Fruit fly (Drosophila melanogaster) whole organism, embryonic: ENCODE measurements around the gene CG4278.
A peak's percentile ranks its signal among the peaks of the same experiment; 100 is the strongest.

Source experiments
- BEAF-32 ChIP-seq: fragments of 200-800 bp; sonication (Bioruptor generic); optimal IDR thresholded peaks from 3 replicates; lab custom pipeline; 2017; ENCODE audit warnings: missing biosample characterization, missing genetic modification characterization, mild to moderate bottlenecking, moderate library complexity, missing genetic modification reagents
- CG12659 ChIP-seq: fragments of 200-800 bp; sonication (Bioruptor generic); optimal IDR thresholded peaks from 3 replicates; lab custom pipeline; 2017; ENCODE audit warnings: mild to moderate bottlenecking, missing biosample characterization, missing genetic modification reagents, missing genetic modification characterization
- CG13424 ChIP-seq: fragments of 200-800 bp; sonication (Bioruptor generic); optimal IDR thresholded peaks from 2 replicates; lab custom pipeline; 2019; ENCODE audit warnings: missing biosample characterization, mild to moderate bottlenecking, missing genetic modification characterization, moderate library complexity
- CG14667 ChIP-seq: fragments of 200-800 bp; sonication (Bioruptor generic); IDR thresholded peaks from 2 replicates; pipeline ENCODE4 v1.3.6; 2022; ENCODE audit warnings: missing biosample characterization, missing genetic modification characterization
- CG17186 ChIP-seq: fragments of 200-800 bp; sonication (Bioruptor generic); optimal IDR thresholded peaks from 3 replicates; lab custom pipeline; 2017; ENCODE audit warnings: missing biosample characterization, missing genetic modification reagents, missing genetic modification characterization
- CG17359 ChIP-seq: fragments of 200-800 bp; sonication (Bioruptor generic); optimal IDR thresholded peaks from 3 replicates; lab custom pipeline; 2018; ENCODE audit warnings: missing biosample characterization, mild to moderate bottlenecking, missing genetic modification characterization, moderate library complexity
- CG17612 ChIP-seq: fragments of 200-800 bp; sonication (Bioruptor generic); IDR thresholded peaks from 2 replicates; pipeline ENCODE4 v1.3.6; 2022; ENCODE audit warnings: missing biosample characterization, missing genetic modification characterization
- CG17829 ChIP-seq: fragments of 200-800 bp; optimal IDR thresholded peaks from 2 replicates; lab custom pipeline; 2019; ENCODE audit warnings: missing biosample characterization, mild to moderate bottlenecking, missing genetic modification characterization, moderate library complexity
- CG31365 ChIP-seq: fragments of 200-800 bp; sonication (Bioruptor generic); optimal IDR thresholded peaks from 2 replicates; lab custom pipeline; 2018; ENCODE audit warnings: missing biosample characterization, mild to moderate bottlenecking, missing genetic modification characterization
- CG31441 ChIP-seq: fragments of 200-800 bp; sonication (Bioruptor generic); IDR thresholded peaks from 2 replicates; pipeline ENCODE4 v1.3.6; 2022; ENCODE audit warnings: missing biosample characterization, missing genetic modification characterization
- CG32767 ChIP-seq: fragments of 200-800 bp; sonication (Bioruptor generic); IDR thresholded peaks from 2 replicates; pipeline ENCODE4 v1.3.6; 2022; ENCODE audit warnings: missing biosample characterization, missing genetic modification characterization
- CG34422 ChIP-seq: fragments of 200-800 bp; sonication (Bioruptor generic); IDR thresholded peaks from 3 replicates; pipeline ENCODE4 v1.3.6; 2022; ENCODE audit warnings: missing biosample characterization, missing genetic modification characterization
- CG4617 ChIP-seq: fragments of 200-800 bp; sonication (Bioruptor generic); optimal IDR thresholded peaks from 3 replicates; lab custom pipeline; 2016; ENCODE audit warnings: missing biosample characterization, missing genetic modification characterization, borderline replicate concordance
- CG7839 ChIP-seq: fragments of 200-800 bp; sonication (Bioruptor generic); optimal IDR thresholded peaks from 3 replicates; lab custom pipeline; 2018; ENCODE audit warnings: missing biosample characterization, mild to moderate bottlenecking, missing genetic modification characterization, moderate library complexity
- CG7928 ChIP-seq: fragments of 200-800 bp; sonication (Bioruptor generic); optimal IDR thresholded peaks from 2 replicates; lab custom pipeline; 2017; ENCODE audit warnings: missing biosample characterization, mild to moderate bottlenecking, missing genetic modification characterization
- CG8478 ChIP-seq: fragments of >200 bp; optimal IDR thresholded peaks from 2 replicates; lab custom pipeline; 2018
- CG8924 ChIP-seq: fragments of 200-800 bp; optimal IDR thresholded peaks from 3 replicates; lab custom pipeline; 2019; ENCODE audit warnings: missing biosample characterization, mild to moderate bottlenecking, missing genetic modification characterization, moderate library complexity
- CG9817 ChIP-seq: fragments of 200-800 bp; sonication (Bioruptor generic); optimal IDR thresholded peaks from 2 replicates; lab custom pipeline; 2018; ENCODE audit warnings: missing biosample characterization, mild to moderate bottlenecking, missing genetic modification characterization, moderate library complexity
- Dek ChIP-seq: fragments of 200-800 bp; sonication (Bioruptor generic); optimal IDR thresholded peaks from 3 replicates; lab custom pipeline; 2019; ENCODE audit warnings: missing biosample characterization, mild to moderate bottlenecking, missing genetic modification characterization, moderate library complexity
- Dip3 ChIP-seq: fragments of 200-800 bp; sonication (Bioruptor generic); optimal IDR thresholded peaks from 3 replicates; lab custom pipeline; 2016; ENCODE audit warnings: missing biosample characterization, missing genetic modification characterization
- HHEX ChIP-seq: fragments of 200-800 bp; sonication (Bioruptor generic); optimal IDR thresholded peaks from 3 replicates; lab custom pipeline; 2017; ENCODE audit warnings: missing biosample characterization, mild to moderate bottlenecking, missing genetic modification characterization, missing genetic modification reagents
- Hmr ChIP-seq: fragments of 200-800 bp; sonication (Bioruptor generic); optimal IDR thresholded peaks from 3 replicates; lab custom pipeline; 2017; ENCODE audit warnings: mild to moderate bottlenecking, missing biosample characterization, missing genetic modification reagents, missing genetic modification characterization
- Hr51 ChIP-seq, 2 experiments: fragments of 200-800 bp; sonication (Bioruptor generic); optimal IDR thresholded peaks; 2 replicates in 1 of 2; 3 replicates in 1 of 2; lab custom pipeline; 2016 to 2018; ENCODE audit warnings: missing biosample characterization in 2 of 2, missing genetic modification characterization in 2 of 2, mild to moderate bottlenecking in 1 of 2, moderate library complexity in 1 of 2
- Hsf ChIP-seq: fragments of 200-800 bp; sonication (Bioruptor generic); optimal IDR thresholded peaks from 3 replicates; lab custom pipeline; 2016; ENCODE audit warnings: missing biosample characterization, missing genetic modification characterization
- Oli ChIP-seq: fragments of 200-800 bp; sonication (Bioruptor generic); optimal IDR thresholded peaks from 2 replicates; lab custom pipeline; 2018; ENCODE audit warnings: missing biosample characterization, mild to moderate bottlenecking, missing genetic modification characterization, moderate library complexity
- Rx ChIP-seq: fragments of 200-800 bp; sonication (Bioruptor generic); IDR thresholded peaks from 2 replicates; pipeline ENCODE4 v1.3.6; 2022; ENCODE audit warnings: missing biosample characterization, missing genetic modification characterization
- Spps ChIP-seq: fragments of 200-800 bp; sonication (Bioruptor generic); optimal IDR thresholded peaks from 2 replicates; lab custom pipeline; 2018; ENCODE audit warnings: missing biosample characterization, mild to moderate bottlenecking, missing genetic modification characterization
- YL-1 ChIP-seq: fragments of 200-800 bp; sonication (Bioruptor generic); optimal IDR thresholded peaks from 3 replicates; lab custom pipeline; 2017; ENCODE audit warnings: missing biosample characterization, mild to moderate bottlenecking, missing genetic modification characterization
- ci ChIP-seq: fragments of 200-800 bp; sonication (Bioruptor generic); IDR thresholded peaks from 3 replicates; pipeline ENCODE4 v1.3.6; 2022; ENCODE audit warnings: missing biosample characterization, missing genetic modification characterization
- da ChIP-seq: fragments of 200-800 bp; sonication (Bioruptor generic); optimal IDR thresholded peaks from 2 replicates; lab custom pipeline; 2016; ENCODE audit warnings: missing biosample characterization, missing genetic modification characterization
- dan ChIP-seq: fragments of 200-800 bp; sonication (Bioruptor generic); IDR thresholded peaks from 2 replicates; pipeline ENCODE4 v1.3.6; 2022; ENCODE audit warnings: missing biosample characterization, missing genetic modification characterization
- emc ChIP-seq: fragments of 200-800 bp; sonication (Bioruptor generic); optimal IDR thresholded peaks from 2 replicates; lab custom pipeline; 2016; ENCODE audit warnings: missing biosample characterization, missing genetic modification characterization
- fru ChIP-seq: fragments of >200 bp; optimal IDR thresholded peaks from 2 replicates; lab custom pipeline; 2017
- gcm ChIP-seq: fragments of 200-800 bp; sonication (Bioruptor generic); optimal IDR thresholded peaks from 2 replicates; lab custom pipeline; 2019; ENCODE audit warnings: missing biosample characterization, mild to moderate bottlenecking, missing genetic modification characterization, moderate library complexity
- gsb ChIP-seq: fragments of 200-800 bp; sonication (Bioruptor generic); IDR thresholded peaks from 2 replicates; pipeline ENCODE4 v1.3.6; 2022; ENCODE audit warnings: missing biosample characterization, missing genetic modification characterization
- hb ChIP-seq: fragments of 200-800 bp; sonication (Bioruptor generic); IDR thresholded peaks from 3 replicates; pipeline ENCODE4 v1.3.6; 2022; ENCODE audit warnings: missing biosample characterization, missing genetic modification characterization; ENCODE audit not compliant: partially characterized antibody
- hbn ChIP-seq: fragments of 200-800 bp; sonication (Bioruptor generic); IDR thresholded peaks from 2 replicates; pipeline ENCODE4 v1.3.6; 2022; ENCODE audit warnings: missing biosample characterization, missing genetic modification characterization; ENCODE audit not compliant: partially characterized antibody
- ken ChIP-seq: fragments of 200-800 bp; sonication (Bioruptor generic); IDR thresholded peaks from 3 replicates; pipeline ENCODE4 v1.3.6; 2022; ENCODE audit warnings: missing biosample characterization, missing genetic modification characterization
- klu ChIP-seq: fragments of 200-800 bp; sonication (Bioruptor generic); IDR thresholded peaks from 2 replicates; pipeline ENCODE4 v1.3.6; 2022; ENCODE audit warnings: missing biosample characterization, missing genetic modification characterization
- lmd ChIP-seq: fragments of 200-800 bp; sonication (Bioruptor generic); IDR thresholded peaks from 2 replicates; pipeline ENCODE4 v1.3.6; 2022; ENCODE audit warnings: missing biosample characterization, missing genetic modification characterization
- luna ChIP-seq: fragments of 200-800 bp; sonication (Bioruptor generic); optimal IDR thresholded peaks from 2 replicates; lab custom pipeline; 2016; ENCODE audit warnings: missing biosample characterization, missing genetic modification characterization
- mld ChIP-seq: fragments of 200-800 bp; sonication (Bioruptor generic); IDR thresholded peaks from 3 replicates; pipeline ENCODE4 v1.3.6; 2022; ENCODE audit warnings: missing biosample characterization, missing genetic modification characterization; ENCODE audit not compliant: partially characterized antibody
- odd ChIP-seq: fragments of 200-800 bp; sonication (Bioruptor generic); optimal IDR thresholded peaks from 2 replicates; lab custom pipeline; 2017; ENCODE audit warnings: missing biosample characterization, mild to moderate bottlenecking, missing genetic modification characterization
- otp ChIP-seq: fragments of 200-800 bp; sonication (Bioruptor generic); IDR thresholded peaks from 3 replicates; pipeline ENCODE4, ENCODE4 v1.3.6; 2022; ENCODE audit warnings: missing biosample characterization, missing genetic modification characterization
- peb ChIP-seq: fragments of 200-800 bp; sonication (Bioruptor generic); IDR thresholded peaks from 2 replicates; pipeline ENCODE4 v1.3.6; 2022; ENCODE audit warnings: missing biosample characterization, missing genetic modification characterization
- pfk ChIP-seq: fragments of 200-800 bp; sonication (Bioruptor generic); optimal IDR thresholded peaks from 2 replicates; lab custom pipeline; 2018; ENCODE audit warnings: missing biosample characterization, mild to moderate bottlenecking, missing genetic modification characterization, moderate library complexity
- sob ChIP-seq: fragments of 200-800 bp; sonication (Bioruptor generic); IDR thresholded peaks from 2 replicates; pipeline ENCODE4 v1.3.6; 2022; ENCODE audit warnings: missing biosample characterization, missing genetic modification characterization
- sug ChIP-seq: fragments of 200-800 bp; optimal IDR thresholded peaks from 2 replicates; lab custom pipeline; 2019; ENCODE audit warnings: missing biosample characterization, mild to moderate bottlenecking, missing genetic modification characterization, moderate library complexity
- trh ChIP-seq: fragments of 200-800 bp; sonication (Bioruptor generic); optimal IDR thresholded peaks from 2 replicates; lab custom pipeline; 2016; ENCODE audit warnings: missing biosample characterization, missing genetic modification characterization

The CG4278 gene

dm6 chr2L:16356249-16357025, 29.6 kb downstream of the CG4278 start, which contains the start of gene CaBP1 (continued):
- TF ChIP-seq CG9817 (tag; lab: Kevin White, UChicago), result no peak
- no peak for TF ChIP-seq CG7928 (GFP tag; lab: Kevin White, UChicago)
- no peak for TF ChIP-seq Dip3 (GFP tag; lab: Kevin White, UChicago)
- TF ChIP-seq hbn (GFP tag; lab: Robert Waterston, UW), result peak; percentile 98
- no peak for TF ChIP-seq CG31441
- TF ChIP-seq CG12659, result peak; percentile 50
- no peak for TF ChIP-seq da (GFP tag; lab: Kevin White, UChicago)
- TF ChIP-seq sug, result peak; percentile 4
- no peak for TF ChIP-seq odd (GFP tag; lab: Kevin White, UChicago)
- no peak for TF ChIP-seq klu
- TF ChIP-seq CG17829, result peak; percentile 31
- TF ChIP-seq lmd (GFP tag; lab: Robert Waterston, UW), result no peak
- no peak for TF ChIP-seq trh
- no peak for TF ChIP-seq gcm (GFP tag; lab: Kevin White, UChicago)
- no peak for TF ChIP-seq peb (GFP tag; lab: Robert Waterston, UW)
- peak; percentile 76; the same call in 2 of the 3 replicates for TF ChIP-seq mld (GFP tag; lab: Robert Waterston, UW)
- no peak for TF ChIP-seq ci
- TF ChIP-seq fru, result no peak
- TF ChIP-seq YL-1 (GFP tag; lab: Kevin White, UChicago), result peak; percentile 67
- TF ChIP-seq Oli (tag; lab: Kevin White, UChicago), result no peak
- TF ChIP-seq Hmr, result peak; percentile 16
- no peak for TF ChIP-seq CG8478 (lab: Kevin White, UChicago)
- TF ChIP-seq sob (GFP tag; lab: Robert Waterston, UW), result no peak
- TF ChIP-seq HHEX (GFP tag; lab: Kevin White, UChicago), result no peak
- TF ChIP-seq CG17186 (GFP tag; lab: Kevin White, UChicago), result no peak
- no peak for TF ChIP-seq CG13424 (tag; lab: Kevin White, UChicago)
- TF ChIP-seq CG8924 (tag; lab: Kevin White, UChicago), result peak; percentile 54
- no peak for TF ChIP-seq CG32767 (GFP tag; lab: Robert Waterston, UW)
- TF ChIP-seq Dek (tag; lab: Kevin White, UChicago), result no peak
- no peak for TF ChIP-seq otp (GFP tag; lab: Robert Waterston, UW)
- no peak for TF ChIP-seq Hsf (GFP tag; lab: Kevin White, UChicago)
- no peak; the same call in 2 of the 3 replicates for TF ChIP-seq CG34422 (GFP tag; lab: Robert Waterston, UW)
- peak; percentile 94 for TF ChIP-seq BEAF-32 (GFP tag; lab: Kevin White, UChicago)
- no peak for TF ChIP-seq CG17359 (tag; lab: Kevin White, UChicago)
- no peak for TF ChIP-seq gsb
- TF ChIP-seq CG7839 (tag; lab: Kevin White, UChicago), result no peak
- no peak for TF ChIP-seq emc (GFP tag; lab: Kevin White, UChicago)
- TF ChIP-seq hb (GFP tag; lab: Robert Waterston, UW), result peak; percentile 91
- TF ChIP-seq ken, result no peak
- no peak for TF ChIP-seq CG31365 (tag; lab: Kevin White, UChicago)
- TF ChIP-seq pfk (GFP tag; lab: Kevin White, UChicago), result no peak
- TF ChIP-seq CG14667, result no peak
- no peak for TF ChIP-seq CG17612 (GFP tag; lab: Robert Waterston, UW)
- TF ChIP-seq Hr51 (GFP tag; optimal IDR thresholded peaks at IDR 0.05; lab: Kevin White, UChicago), result no peak
- no peak for TF ChIP-seq Rx (GFP tag; lab: Robert Waterston, UW)
- no peak for TF ChIP-seq Spps (tag; lab: Kevin White, UChicago)
- no peak for TF ChIP-seq luna (GFP tag; lab: Kevin White, UChicago)
- TF ChIP-seq CG4617, result peak; percentile 5
- no peak for TF ChIP-seq dan (GFP tag; lab: Robert Waterston, UW)
